Worm (Caenorhabditis elegans) whole organism, L1 larva: Measurements from ENCODE around the gene F54E2.5.

Experiments
- C04F5.9 ChIP-seq: sonication (generic microtip); optimal IDR thresholded peaks from 2 replicates; lab custom pipeline; 2016; ENCODE audit warnings: missing genetic modification characterization, missing compliant biosample characterization
- ama-1 ChIP-seq: fragments of 150-350 bp; optimal IDR thresholded peaks from 2 replicates; lab custom pipeline; 2014
- ceh-8 ChIP-seq: fragments of 200-800 bp; sonication (Bioruptor generic); optimal IDR thresholded peaks from 2 replicates; lab custom pipeline; 2018; ENCODE audit warnings: mild to moderate bottlenecking, missing genetic modification characterization, moderate library complexity, missing compliant biosample characterization
- ceh-82 ChIP-seq, 3 experiments: fragments of 150-350 bp in 1 of 3; sonication (generic microtip) in 2 of 3; optimal IDR thresholded peaks; 2 replicates each; lab custom pipeline; 2014 to 2017; ENCODE audit warnings: missing biosample characterization in 3 of 3, missing genetic modification characterization in 3 of 3
- ceh-90 ChIP-seq: sonication (generic microtip); optimal IDR thresholded peaks from 2 replicates; lab custom pipeline; 2016; ENCODE audit warnings: missing genetic modification characterization, missing compliant biosample characterization
- dpl-1 ChIP-seq, 3 experiments: fragments of 150-350 bp in 2 of 3; sonication (generic microtip) in 1 of 3; optimal IDR thresholded peaks; 2 replicates each; lab custom pipeline; 2014 to 2017; ENCODE audit warnings: missing biosample characterization in 3 of 3, missing genetic modification characterization in 3 of 3, missing genetic modification reagents in 3 of 3
- efl-1 ChIP-seq, 4 experiments: fragments of 150-350 bp; optimal IDR thresholded peaks in 3 of 4; peaks in 1 of 4; 1 replicate in 1 of 4; 2 replicates in 3 of 4; lab custom pipeline; 2014; ENCODE audit warnings: missing biosample characterization in 2 of 4, missing genetic modification characterization in 2 of 4, missing genetic modification reagents in 2 of 4
- efl-3 ChIP-seq: fragments of 200-800 bp; sonication (Bioruptor generic); optimal IDR thresholded peaks from 2 replicates; lab custom pipeline; 2018; ENCODE audit warnings: mild to moderate bottlenecking, missing genetic modification characterization, missing compliant biosample characterization
- fkh-4 ChIP-seq: sonication (generic microtip); optimal IDR thresholded peaks from 2 replicates; lab custom pipeline; 2016; ENCODE audit warnings: missing compliant biosample characterization, missing genetic modification characterization, borderline replicate concordance
- fkh-8 ChIP-seq: sonication (generic microtip); optimal IDR thresholded peaks from 2 replicates; lab custom pipeline; 2016; ENCODE audit warnings: mild to moderate bottlenecking, missing genetic modification characterization, missing compliant biosample characterization
- fos-1 ChIP-seq: fragments of 150-350 bp; optimal IDR thresholded peaks from 2 replicates; lab custom pipeline; 2014; ENCODE audit warnings: missing biosample characterization, missing genetic modification characterization
- jun-1 ChIP-seq: fragments of 150-350 bp; optimal IDR thresholded peaks from 2 replicates; lab custom pipeline; 2014; ENCODE audit warnings: missing biosample characterization, missing genetic modification reagents, missing genetic modification characterization
- lin-15B ChIP-seq: fragments of 150-350 bp; sonication (generic microtip); optimal IDR thresholded peaks from 3 replicates; lab custom pipeline; 2014; ENCODE audit warnings: missing biosample characterization, missing genetic modification characterization
- lir-3 ChIP-seq: sonication (generic microtip); optimal IDR thresholded peaks from 2 replicates; lab custom pipeline; 2016; ENCODE audit warnings: mild to moderate bottlenecking, missing genetic modification characterization, moderate library complexity, missing compliant biosample characterization; ENCODE audit not compliant: poor library complexity
- mab-9 ChIP-seq: fragments of 200-800 bp; sonication (Bioruptor generic); IDR thresholded peaks from 2 replicates; pipeline ENCODE4 v1.3.6; 2022; ENCODE audit warnings: missing genetic modification reagents, missing genetic modification characterization, missing compliant biosample characterization
- nhr-19 ChIP-seq: fragments of 200-800 bp; sonication (Bioruptor generic); conservative IDR thresholded peaks from 2 replicates; pipeline ENCODE4 v1.3.6; 2022; ENCODE audit warnings: missing genetic modification characterization, missing compliant biosample characterization
- nhr-47 ChIP-seq: sonication (generic microtip); optimal IDR thresholded peaks from 2 replicates; lab custom pipeline; 2016; ENCODE audit warnings: mild to moderate bottlenecking, missing genetic modification characterization, moderate library complexity, missing compliant biosample characterization
- nhr-77 ChIP-seq: fragments of 150-350 bp; optimal IDR thresholded peaks from 2 replicates; lab custom pipeline; 2014; ENCODE audit warnings: missing biosample characterization, missing genetic modification characterization
- nhr-85 ChIP-seq: sonication (generic microtip); peaks from one replicate; lab custom pipeline; 2016; ENCODE audit warnings: missing genetic modification characterization, inconsistent platforms, missing compliant biosample characterization
- rnt-1 ChIP-seq: sonication (generic microtip); optimal IDR thresholded peaks from 2 replicates; lab custom pipeline; 2016; ENCODE audit warnings: mild to moderate bottlenecking, missing genetic modification characterization, moderate library complexity, missing compliant biosample characterization
- skn-1 ChIP-seq: fragments of 150-350 bp; optimal IDR thresholded peaks from 2 replicates; lab custom pipeline; 2014; ENCODE audit warnings: missing biosample characterization, missing genetic modification characterization
- snpc-4 ChIP-seq: fragments of 150-350 bp; optimal IDR thresholded peaks from 2 replicates; lab custom pipeline; 2014; ENCODE audit warnings: missing biosample characterization, missing genetic modification characterization
- swsn-7 ChIP-seq: sonication (generic microtip); optimal IDR thresholded peaks from 2 replicates; lab custom pipeline; 2016; ENCODE audit warnings: missing genetic modification characterization, missing compliant biosample characterization
- tbx-2 ChIP-seq: sonication (generic microtip); optimal IDR thresholded peaks from 2 replicates; lab custom pipeline; 2016; ENCODE audit warnings: missing genetic modification characterization, missing compliant biosample characterization
- tlp-1 ChIP-seq: fragments of 150-350 bp; optimal IDR thresholded peaks from 2 replicates; lab custom pipeline; 2014; ENCODE audit warnings: missing biosample characterization, missing genetic modification characterization
- unc-130 ChIP-seq: fragments of 150-350 bp; optimal IDR thresholded peaks from 2 replicates; lab custom pipeline; 2017; ENCODE audit warnings: missing biosample characterization, missing genetic modification characterization, inconsistent platforms
- unc-30 ChIP-seq: sonication (generic microtip); optimal IDR thresholded peaks from 2 replicates; lab custom pipeline; 2017; ENCODE audit warnings: missing biosample characterization, missing genetic modification characterization
- unc-86 ChIP-seq: sonication (generic microtip); optimal IDR thresholded peaks from 2 replicates; lab custom pipeline; 2016; ENCODE audit warnings: missing genetic modification characterization, missing compliant biosample characterization
- vab-15 ChIP-seq: sonication (generic microtip); optimal IDR thresholded peaks from 2 replicates; lab custom pipeline; 2017; ENCODE audit warnings: missing genotype, mild to moderate bottlenecking, missing genetic modification characterization, missing compliant biosample characterization
- zip-4 ChIP-seq: fragments of 200-800 bp; sonication (Bioruptor generic); optimal IDR thresholded peaks from 2 replicates; lab custom pipeline; 2018; ENCODE audit warnings: mild to moderate bottlenecking, missing genetic modification characterization, moderate library complexity, missing compliant biosample characterization

The F54E2.5 gene

ce11 chrV:2832666-2833065, 16.8 kb upstream of the F54E2.5 start, which contains the start of gene srj-50:
Gene srj-50 (plus strand): TSS chrV:2832966.
- TF ChIP-seq skn-1 (tag; lab: Kevin White, UChicago) (no peak), rnt-1 (tag; lab: Kevin White, UChicago) (no peak), fkh-4 (no peak), lir-3 (no peak), unc-130 (no peak), ceh-82 (tag; optimal IDR thresholded peaks at IDR 0.05; lab: Kevin White, UChicago) (no peak), ceh-90 (no peak), swsn-7 (tag; lab: Kevin White, UChicago) (no peak), nhr-47 (tag; lab: Kevin White, UChicago) (no peak), mab-9 (GFP tag; lab: Robert Waterston, UW) (no peak), vab-15 (no peak), lin-15B (tag; lab: Kevin White, UChicago) (no peak)
- TF ChIP-seq, all 84 proteins: peak for 0

DNA sequence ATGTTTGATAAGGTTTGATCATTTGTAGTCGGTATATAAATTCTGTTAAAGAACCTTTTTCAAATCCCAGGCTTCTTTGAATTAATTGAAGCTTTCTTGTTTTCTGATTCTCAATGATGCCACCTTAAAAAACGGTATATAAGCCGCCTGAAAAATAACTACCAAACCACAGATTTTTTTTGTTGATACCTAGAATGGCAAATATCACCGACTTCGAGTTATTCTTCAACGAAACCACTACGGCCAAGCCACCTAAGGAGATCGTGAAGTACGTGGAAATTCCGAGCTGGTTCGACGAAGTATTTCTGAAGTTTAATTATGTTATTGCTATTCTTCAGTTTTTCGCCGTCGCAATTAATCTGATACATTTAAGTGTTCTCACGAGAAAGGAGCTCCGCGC, 15.0 kb upstream of the F54E2.5 start, which contains the start of gene srw-2:
TSS of gene srw-2 (plus strand) at position 62 of the 400 bp plus-strand sequence.
- TF ChIP-seq mab-9 (GFP tag; lab: Robert Waterston, UW): no peak
- TF ChIP-seq tlp-1: no peak
- TF ChIP-seq ceh-8 (GFP tag; lab: Kevin White, UChicago): no peak
- TF ChIP-seq jun-1 (tag; lab: Kevin White, UChicago): no peak
- TF ChIP-seq C04F5.9 (tag; lab: Kevin White, UChicago): no peak
- TF ChIP-seq tbx-2 (tag; lab: Kevin White, UChicago): no peak
- no peak for TF ChIP-seq ama-1 (lab: Kevin White, UChicago)

ce11 chrV:2826815-2827214, 11.0 kb upstream of the F54E2.5 start, which contains the start of gene T03D3.5:
Gene T03D3.5 (minus strand): TSS chrV:2826835.
- TF ChIP-seq ceh-90: no peak
- peak in 2 of 3 experiments; percentile 19 to 20 for TF ChIP-seq dpl-1 (GFP tag; optimal IDR thresholded peaks at IDR 0.05; lab: Kevin White, UChicago)
- peak; percentile 61 to 65 for TF ChIP-seq efl-1 (optimal IDR thresholded peaks at IDR 0.05; lab: Kevin White, UChicago)
- peak in 1 of 2 experiments; percentile 92 for TF ChIP-seq efl-1 (GFP tag; optimal IDR thresholded peaks at IDR 0.05 in 1 of 2; lab: Kevin White, UChicago)

ce11 chrV:2825978-2826377, 10.1 kb upstream of the F54E2.5 start:
- TF ChIP-seq fos-1 (tag; lab: Kevin White, UChicago) (no peak), ama-1 (lab: Kevin White, UChicago) (no peak), unc-86 (tag; lab: Kevin White, UChicago) (no peak), nhr-19 (GFP tag; lab: Robert Waterston, UW) (no peak), efl-3 (GFP tag; lab: Kevin White, UChicago) (no peak), skn-1 (tag; lab: Kevin White, UChicago) (no peak), fkh-8 (tag; lab: Kevin White, UChicago) (no peak), zip-4 (no peak), fkh-4 (no peak), mab-9 (GFP tag; lab: Robert Waterston, UW) (no peak), unc-30 (tag; lab: Kevin White, UChicago) (no peak)

- TF ChIP-seq nhr-77 (tag; lab: Kevin White, UChicago) (no peak), snpc-4 (tag; lab: Kevin White, UChicago) (peak; percentile 29)
Measured at ce11 chrV:2821618-2822272, 5.9 kb upstream of the F54E2.5 start, which contains the start of gene srh-36. Gene srh-36 (minus strand): TSS chrV:2821668.

DNA sequence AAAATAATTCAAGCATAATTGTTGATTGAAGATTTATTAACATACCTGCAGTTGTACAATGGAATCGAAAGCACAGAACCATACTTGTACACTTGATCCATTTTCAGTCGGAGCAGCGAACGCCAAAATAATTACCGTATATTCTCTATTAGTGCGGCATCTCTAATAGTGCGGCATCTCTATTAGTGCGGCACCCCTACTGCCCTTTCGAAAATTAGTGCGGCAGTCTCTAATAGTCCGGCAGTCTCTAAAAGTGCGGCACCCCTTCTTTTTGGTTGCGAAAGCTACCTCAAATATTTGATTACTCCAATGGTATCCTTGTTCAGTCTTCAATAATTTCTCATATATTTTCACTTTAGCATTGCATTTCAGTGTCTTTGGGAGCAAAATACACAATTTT, 2.3 kb upstream of the F54E2.5 start, which contains the start of gene srt-34:
TSS of gene srt-34 (minus strand) at position 101 of the 400 bp plus-strand sequence.
- TF ChIP-seq fkh-4 (no peak), nhr-85 (tag; lab: Kevin White, UChicago) (peak; percentile 12), zip-4 (no peak)
